Worm (Caenorhabditis elegans) whole organism, L1 larva: ENCODE results near the gene F41E6.17.

Experiments
- C04F5.9 ChIP-seq: sonication (generic microtip); optimal IDR thresholded peaks from 2 replicates; lab custom pipeline; 2016; ENCODE audit warnings: missing genetic modification characterization, missing compliant biosample characterization
- C34B4.2 ChIP-seq: sonication (generic microtip); optimal IDR thresholded peaks from 2 replicates; lab custom pipeline; 2017; ENCODE audit warnings: mild to moderate bottlenecking, missing genetic modification characterization, missing compliant biosample characterization
- Y116A8C.19 ChIP-seq: sonication (generic microtip); optimal IDR thresholded peaks from 2 replicates; lab custom pipeline; 2016; ENCODE audit warnings: missing compliant biosample characterization, missing genetic modification characterization, borderline replicate concordance
- aly-2 ChIP-seq: fragments of 150-350 bp; optimal IDR thresholded peaks from 2 replicates; lab custom pipeline; 2014; ENCODE audit warnings: missing biosample characterization, missing genetic modification characterization
- blmp-1 ChIP-seq: fragments of 150-350 bp; optimal IDR thresholded peaks from 2 replicates; lab custom pipeline; 2014; ENCODE audit warnings: missing biosample characterization, missing genetic modification characterization
- ceh-63 ChIP-seq: fragments of 200-800 bp; sonication (Bioruptor generic); optimal IDR thresholded peaks from 2 replicates; lab custom pipeline; 2018; ENCODE audit warnings: mild to moderate bottlenecking, missing genetic modification characterization, missing compliant biosample characterization
- ceh-8 ChIP-seq: fragments of 200-800 bp; sonication (Bioruptor generic); optimal IDR thresholded peaks from 2 replicates; lab custom pipeline; 2018; ENCODE audit warnings: mild to moderate bottlenecking, missing genetic modification characterization, moderate library complexity, missing compliant biosample characterization
- ceh-82 ChIP-seq, 3 experiments: fragments of 150-350 bp in 1 of 3; sonication (generic microtip) in 2 of 3; optimal IDR thresholded peaks; 2 replicates each; lab custom pipeline; 2014 to 2017; ENCODE audit warnings: missing biosample characterization in 3 of 3, missing genetic modification characterization in 3 of 3
- dpl-1 ChIP-seq, 3 experiments: fragments of 150-350 bp in 2 of 3; sonication (generic microtip) in 1 of 3; optimal IDR thresholded peaks; 2 replicates each; lab custom pipeline; 2014 to 2017; ENCODE audit warnings: missing biosample characterization in 3 of 3, missing genetic modification characterization in 3 of 3, missing genetic modification reagents in 3 of 3
- dsc-1 ChIP-seq: sonication (generic microtip); optimal IDR thresholded peaks from 2 replicates; lab custom pipeline; 2016; ENCODE audit warnings: mild to moderate bottlenecking, missing genetic modification characterization, missing compliant biosample characterization
- egl-13 ChIP-seq: sonication (generic microtip); optimal IDR thresholded peaks from 2 replicates; lab custom pipeline; 2016; ENCODE audit warnings: missing genotype, missing genetic modification reagents, missing genetic modification characterization, missing compliant biosample characterization
- elt-2 ChIP-seq: sonication (generic microtip); optimal IDR thresholded peaks from 2 replicates; lab custom pipeline; 2016; ENCODE audit warnings: missing genetic modification characterization, mild to moderate bottlenecking, inconsistent platforms, missing compliant biosample characterization, missing genetic modification reagents
- elt-3 ChIP-seq, 6 experiments: fragments of 150-350 bp in 1 of 6; sonication (generic microtip); optimal IDR thresholded peaks; 2 replicates each; lab custom pipeline; 2017 to 2018; ENCODE audit warnings: missing biosample characterization in 6 of 6, missing genetic modification characterization in 6 of 6, inconsistent platforms in 1 of 6
- fkh-4 ChIP-seq: sonication (generic microtip); optimal IDR thresholded peaks from 2 replicates; lab custom pipeline; 2016; ENCODE audit warnings: missing compliant biosample characterization, missing genetic modification characterization, borderline replicate concordance
- fkh-8 ChIP-seq: sonication (generic microtip); optimal IDR thresholded peaks from 2 replicates; lab custom pipeline; 2016; ENCODE audit warnings: mild to moderate bottlenecking, missing genetic modification characterization, missing compliant biosample characterization
- hlh-17 ChIP-seq: fragments of 200-800 bp; sonication (Bioruptor generic); optimal IDR thresholded peaks from 2 replicates; lab custom pipeline; 2018; ENCODE audit warnings: missing genetic modification characterization, mild to moderate bottlenecking, missing compliant biosample characterization, moderate library complexity, borderline replicate concordance
- hpl-2 ChIP-seq: fragments of 150-350 bp; optimal IDR thresholded peaks from 2 replicates; lab custom pipeline; 2014; ENCODE audit warnings: missing biosample characterization, missing genetic modification reagents, missing genetic modification characterization
- isw-1 ChIP-seq: fragments of 200-800 bp; sonication (Bioruptor generic); IDR thresholded peaks from 2 replicates; pipeline ENCODE4 v1.3.6; 2022; ENCODE audit warnings: missing genetic modification characterization, missing compliant biosample characterization
- lin-14 ChIP-seq: fragments of 200-800 bp; sonication (Bioruptor generic); optimal IDR thresholded peaks from 2 replicates; lab custom pipeline; 2018; ENCODE audit warnings: mild to moderate bottlenecking, missing genetic modification characterization, moderate library complexity, missing compliant biosample characterization
- lin-15B ChIP-seq: fragments of 150-350 bp; sonication (generic microtip); optimal IDR thresholded peaks from 3 replicates; lab custom pipeline; 2014; ENCODE audit warnings: missing biosample characterization, missing genetic modification characterization
- lin-35 ChIP-seq, 2 experiments: fragments of 150-350 bp; optimal IDR thresholded peaks; 2 replicates each; lab custom pipeline; 2014; ENCODE audit warnings: missing biosample characterization in 2 of 2, missing genetic modification characterization in 2 of 2, missing genetic modification reagents in 2 of 2
- lir-3 ChIP-seq: sonication (generic microtip); optimal IDR thresholded peaks from 2 replicates; lab custom pipeline; 2016; ENCODE audit warnings: mild to moderate bottlenecking, missing genetic modification characterization, moderate library complexity, missing compliant biosample characterization; ENCODE audit not compliant: poor library complexity
- mab-9 ChIP-seq: fragments of 200-800 bp; sonication (Bioruptor generic); IDR thresholded peaks from 2 replicates; pipeline ENCODE4 v1.3.6; 2022; ENCODE audit warnings: missing genetic modification reagents, missing genetic modification characterization, missing compliant biosample characterization
- mdl-1 ChIP-seq, 2 experiments: fragments of 150-350 bp; optimal IDR thresholded peaks; 2 replicates each; lab custom pipeline; 2014 to 2017; ENCODE audit warnings: missing biosample characterization in 2 of 2, missing genetic modification characterization in 2 of 2, inconsistent platforms in 1 of 2
- mef-2 ChIP-seq: fragments of 150-350 bp; optimal IDR thresholded peaks from 2 replicates; lab custom pipeline; 2014; ENCODE audit warnings: missing biosample characterization, missing genetic modification characterization
- mep-1 ChIP-seq: fragments of 150-350 bp; optimal IDR thresholded peaks from 2 replicates; lab custom pipeline; 2014; ENCODE audit warnings: missing biosample characterization, missing genetic modification characterization
- nhr-20 ChIP-seq: sonication (generic microtip); optimal IDR thresholded peaks from 2 replicates; lab custom pipeline; 2016; ENCODE audit warnings: mild to moderate bottlenecking, missing genetic modification characterization, missing compliant biosample characterization
- nhr-28 ChIP-seq: fragments of 150-350 bp; optimal IDR thresholded peaks from 2 replicates; lab custom pipeline; 2014; ENCODE audit warnings: missing biosample characterization, missing genetic modification characterization
- nhr-47 ChIP-seq: sonication (generic microtip); optimal IDR thresholded peaks from 2 replicates; lab custom pipeline; 2016; ENCODE audit warnings: mild to moderate bottlenecking, missing genetic modification characterization, moderate library complexity, missing compliant biosample characterization
- nhr-71 ChIP-seq: sonication (generic microtip); optimal IDR thresholded peaks from 2 replicates; lab custom pipeline; 2016; ENCODE audit warnings: mild to moderate bottlenecking, missing genetic modification characterization, moderate library complexity, missing compliant biosample characterization
- nhr-76 ChIP-seq: sonication (generic microtip); optimal IDR thresholded peaks from 2 replicates; lab custom pipeline; 2017; ENCODE audit warnings: missing biosample characterization, missing genetic modification characterization
- nhr-84 ChIP-seq: sonication (generic microtip); optimal IDR thresholded peaks from 2 replicates; lab custom pipeline; 2017; ENCODE audit warnings: missing biosample characterization, missing genetic modification characterization
- nhr-85 ChIP-seq: sonication (generic microtip); peaks from one replicate; lab custom pipeline; 2016; ENCODE audit warnings: missing genetic modification characterization, inconsistent platforms, missing compliant biosample characterization
- pag-3 ChIP-seq: sonication (generic microtip); optimal IDR thresholded peaks from 2 replicates; lab custom pipeline; 2017; ENCODE audit warnings: missing genetic modification characterization, mild to moderate bottlenecking, missing compliant biosample characterization, antibody characterized with exemption, borderline replicate concordance; ENCODE audit not compliant: insufficient read depth
- pax-3 ChIP-seq: fragments of 200-800 bp; sonication (Bioruptor generic); optimal IDR thresholded peaks from 2 replicates; lab custom pipeline; 2018; ENCODE audit warnings: mild to moderate bottlenecking, missing genetic modification characterization, moderate library complexity, missing compliant biosample characterization
- pqm-1 ChIP-seq: sonication (generic microtip); optimal IDR thresholded peaks from 3 replicates; lab custom pipeline; 2017; ENCODE audit warnings: missing biosample characterization, missing genetic modification characterization
- rnt-1 ChIP-seq: sonication (generic microtip); optimal IDR thresholded peaks from 2 replicates; lab custom pipeline; 2016; ENCODE audit warnings: mild to moderate bottlenecking, missing genetic modification characterization, moderate library complexity, missing compliant biosample characterization
- tlp-1 ChIP-seq: fragments of 150-350 bp; optimal IDR thresholded peaks from 2 replicates; lab custom pipeline; 2014; ENCODE audit warnings: missing biosample characterization, missing genetic modification characterization
- unc-30 ChIP-seq: sonication (generic microtip); optimal IDR thresholded peaks from 2 replicates; lab custom pipeline; 2017; ENCODE audit warnings: missing biosample characterization, missing genetic modification characterization
- unc-62 ChIP-seq: fragments of 150-350 bp; optimal IDR thresholded peaks from 2 replicates; lab custom pipeline; 2014; ENCODE audit warnings: missing biosample characterization, missing genetic modification reagents, missing genetic modification characterization
- unc-86 ChIP-seq: sonication (generic microtip); optimal IDR thresholded peaks from 2 replicates; lab custom pipeline; 2016; ENCODE audit warnings: missing genetic modification characterization, missing compliant biosample characterization
- unc-98 ChIP-seq: fragments of 200-800 bp; sonication (Bioruptor generic); IDR thresholded peaks from 2 replicates; pipeline ENCODE4 v1.3.6; 2022; ENCODE audit warnings: missing genetic modification characterization, missing compliant biosample characterization
- vab-15 ChIP-seq: sonication (generic microtip); optimal IDR thresholded peaks from 2 replicates; lab custom pipeline; 2017; ENCODE audit warnings: missing genotype, mild to moderate bottlenecking, missing genetic modification characterization, missing compliant biosample characterization
- xbp-1 ChIP-seq: sonication (generic microtip); optimal IDR thresholded peaks from 2 replicates; lab custom pipeline; 2016; ENCODE audit warnings: missing genetic modification characterization, missing compliant biosample characterization
- zag-1 ChIP-seq: fragments of 150-350 bp; optimal IDR thresholded peaks from 2 replicates; lab custom pipeline; 2014; ENCODE audit warnings: missing biosample characterization, missing genetic modification characterization
- zip-4 ChIP-seq: fragments of 200-800 bp; sonication (Bioruptor generic); optimal IDR thresholded peaks from 2 replicates; lab custom pipeline; 2018; ENCODE audit warnings: mild to moderate bottlenecking, missing genetic modification characterization, moderate library complexity, missing compliant biosample characterization
- ztf-4 ChIP-seq: fragments of 150-350 bp; optimal IDR thresholded peaks from 2 replicates; lab custom pipeline; 2014; ENCODE audit warnings: missing biosample characterization, missing genetic modification characterization

Gene F41E6.17

ce11 chrV:8603272-8603671 lies 20.6 kb upstream of the F41E6.17 start, which contains the start of gene F41E6.5:
F41E6.5 (plus strand) TSS chrV:8603480.
- peak in 3 of 6 experiments; percentile 12 to 91 (median 24) for TF ChIP-seq elt-3 (tag; optimal IDR thresholded peaks at IDR 0.05; lab: Kevin White, UChicago)
- TF ChIP-seq nhr-28 (tag; lab: Kevin White, UChicago): no peak
- TF ChIP-seq lin-14 (GFP tag; lab: Kevin White, UChicago): peak; percentile 8
- TF ChIP-seq lin-35 (GFP tag; optimal IDR thresholded peaks at IDR 0.05; lab: Kevin White, UChicago): peak in 1 of 2 experiments; percentile 26
- TF ChIP-seq mdl-1 (tag; optimal IDR thresholded peaks at IDR 0.05; lab: Kevin White, UChicago): peak in 1 of 2 experiments; percentile 4
- peak; percentile 23 for TF ChIP-seq blmp-1 (tag; lab: Kevin White, UChicago)
- peak; percentile 66 for TF ChIP-seq nhr-85
- peak; percentile 2 for TF ChIP-seq nhr-71 (tag; lab: Kevin White, UChicago)
- TF ChIP-seq elt-2 (tag; lab: Kevin White, UChicago): peak; percentile 41
- TF ChIP-seq zip-4 (GFP tag; lab: Kevin White, UChicago): no peak
- no peak for TF ChIP-seq unc-30 (tag; lab: Kevin White, UChicago)
- TF ChIP-seq, all 84 proteins: peak for 8

ce11 chrV:8606099-8606696 lies 17.7 kb upstream of the F41E6.17 start, which contains the start of gene vps-60:
vps-60 (minus strand) TSS chrV:8606128.
- TF ChIP-seq zag-1 (tag; lab: Kevin White, UChicago): peak; percentile 83
- no peak for TF ChIP-seq fkh-4 (tag; lab: Kevin White, UChicago)
- TF ChIP-seq fkh-8 (tag; lab: Kevin White, UChicago): peak; percentile 98
- TF ChIP-seq egl-13 (tag; lab: Kevin White, UChicago): peak; percentile 88
- peak; percentile 98 for TF ChIP-seq lin-14 (GFP tag; lab: Kevin White, UChicago)
- TF ChIP-seq tlp-1: no peak
- peak; percentile 98 for TF ChIP-seq xbp-1 (tag; lab: Kevin White, UChicago)
- peak; percentile 60 for TF ChIP-seq lir-3 (tag; lab: Kevin White, UChicago)
- TF ChIP-seq isw-1 (GFP tag; lab: Robert Waterston, UW): peak; percentile 94
- no peak for TF ChIP-seq nhr-84 (tag; lab: Kevin White, UChicago)
- peak; percentile 96 for TF ChIP-seq nhr-20 (tag; lab: Kevin White, UChicago)
- TF ChIP-seq pax-3 (tag; lab: Kevin White, UChicago): peak; percentile 87
- peak in 1 of 2 experiments; percentile 77 for TF ChIP-seq mdl-1 (tag; optimal IDR thresholded peaks at IDR 0.05; lab: Kevin White, UChicago)
- 0 out of 2 replicates have a peak, but pooled peaks have one; percentile 46 for TF ChIP-seq mab-9 (GFP tag; lab: Robert Waterston, UW)
- no peak for TF ChIP-seq unc-30 (tag; lab: Kevin White, UChicago)
- TF ChIP-seq unc-62 (GFP tag; lab: Kevin White, UChicago): no peak
- TF ChIP-seq nhr-85: peak; percentile 96
- TF ChIP-seq pqm-1: no peak
- no peak for TF ChIP-seq hlh-17 (GFP tag; lab: Kevin White, UChicago)
- peak; percentile 89 for TF ChIP-seq unc-86 (tag; lab: Kevin White, UChicago)
- TF ChIP-seq hpl-2 (GFP tag; lab: Kevin White, UChicago): peak; percentile 34
- TF ChIP-seq Y116A8C.19 (tag; lab: Kevin White, UChicago): no peak
- peak; percentile 94 for TF ChIP-seq nhr-47 (tag; lab: Kevin White, UChicago)
- TF ChIP-seq ceh-63 (GFP tag; lab: Kevin White, UChicago): no peak
- TF ChIP-seq unc-98: no peak
- peak; percentile 48 for TF ChIP-seq mef-2 (tag; lab: Kevin White, UChicago)
- TF ChIP-seq dpl-1 (GFP tag; optimal IDR thresholded peaks at IDR 0.05; lab: Kevin White, UChicago): peak; percentile 73 to 82 (median 81)
- TF ChIP-seq pag-3 (tag; lab: Kevin White, UChicago): no peak
- TF ChIP-seq mep-1 (tag; lab: Kevin White, UChicago): peak; percentile 80
- TF ChIP-seq ceh-82 (tag; optimal IDR thresholded peaks at IDR 0.05; lab: Kevin White, UChicago): peak; percentile 75 to 95 (median 82)
- TF ChIP-seq nhr-76 (tag; lab: Kevin White, UChicago): peak; percentile 2
- TF ChIP-seq rnt-1 (tag; lab: Kevin White, UChicago): peak; percentile 89
- TF ChIP-seq nhr-71 (tag; lab: Kevin White, UChicago): peak; percentile 98
- no peak for TF ChIP-seq vab-15 (tag; lab: Kevin White, UChicago)
- peak; percentile 80 for TF ChIP-seq lin-15B (tag; lab: Kevin White, UChicago)
- peak; percentile 78 for TF ChIP-seq ceh-8 (GFP tag; lab: Kevin White, UChicago)
- peak; percentile 87 to 90 for TF ChIP-seq lin-35 (GFP tag; optimal IDR thresholded peaks at IDR 0.05; lab: Kevin White, UChicago)
- TF ChIP-seq C04F5.9 (tag; lab: Kevin White, UChicago): peak; percentile 29
- TF ChIP-seq aly-2 (tag; lab: Kevin White, UChicago): peak; percentile 67
- TF ChIP-seq C34B4.2 (tag; lab: Kevin White, UChicago): no peak
- peak; percentile 77 for TF ChIP-seq ztf-4 (tag; lab: Kevin White, UChicago)
- peak; percentile 91 for TF ChIP-seq dsc-1
